Worm (Caenorhabditis elegans) whole organism, L1 larva: ENCODE measurements around the gene srg-13.

Experiments used
- C16A3.4 ChIP-seq: fragments of 150-350 bp; optimal IDR thresholded peaks from 2 replicates; lab custom pipeline; 2014; ENCODE audit warnings: missing biosample characterization, missing genetic modification characterization
- C34B4.2 ChIP-seq: sonication (generic microtip); optimal IDR thresholded peaks from 2 replicates; lab custom pipeline; 2017; ENCODE audit warnings: mild to moderate bottlenecking, missing genetic modification characterization, missing compliant biosample characterization
- F16B12.6 ChIP-seq: fragments of 150-350 bp; optimal IDR thresholded peaks from 2 replicates; lab custom pipeline; 2014; ENCODE audit warnings: missing biosample characterization, missing genetic modification characterization
- aha-1 ChIP-seq: fragments of 150-350 bp; optimal IDR thresholded peaks from 2 replicates; lab custom pipeline; 2014; ENCODE audit warnings: missing biosample characterization, missing genetic modification characterization
- aly-2 ChIP-seq: fragments of 150-350 bp; optimal IDR thresholded peaks from 2 replicates; lab custom pipeline; 2014; ENCODE audit warnings: missing biosample characterization, missing genetic modification characterization
- ama-1 ChIP-seq: fragments of 150-350 bp; optimal IDR thresholded peaks from 2 replicates; lab custom pipeline; 2014
- ceh-63 ChIP-seq: fragments of 200-800 bp; sonication (Bioruptor generic); optimal IDR thresholded peaks from 2 replicates; lab custom pipeline; 2018; ENCODE audit warnings: mild to moderate bottlenecking, missing genetic modification characterization, missing compliant biosample characterization
- ceh-82 ChIP-seq, 3 experiments: fragments of 150-350 bp in 1 of 3; sonication (generic microtip) in 2 of 3; optimal IDR thresholded peaks; 2 replicates each; lab custom pipeline; 2014 to 2017; ENCODE audit warnings: missing biosample characterization in 3 of 3, missing genetic modification characterization in 3 of 3
- ceh-88 ChIP-seq: fragments of 200-800 bp; sonication (Bioruptor generic); IDR thresholded peaks from 2 replicates; pipeline ENCODE4 v1.3.6; 2022; ENCODE audit warnings: missing genetic modification characterization, missing compliant biosample characterization
- ceh-90 ChIP-seq: sonication (generic microtip); optimal IDR thresholded peaks from 2 replicates; lab custom pipeline; 2016; ENCODE audit warnings: missing genetic modification characterization, missing compliant biosample characterization
- ces-1 ChIP-seq: fragments of 150-350 bp; optimal IDR thresholded peaks from 2 replicates; lab custom pipeline; 2014; ENCODE audit warnings: missing biosample characterization, missing genetic modification reagents, missing genetic modification characterization
- dpl-1 ChIP-seq, 3 experiments: fragments of 150-350 bp in 2 of 3; sonication (generic microtip) in 1 of 3; optimal IDR thresholded peaks; 2 replicates each; lab custom pipeline; 2014 to 2017; ENCODE audit warnings: missing biosample characterization in 3 of 3, missing genetic modification characterization in 3 of 3, missing genetic modification reagents in 3 of 3
- dsc-1 ChIP-seq: sonication (generic microtip); optimal IDR thresholded peaks from 2 replicates; lab custom pipeline; 2016; ENCODE audit warnings: mild to moderate bottlenecking, missing genetic modification characterization, missing compliant biosample characterization
- efl-1 ChIP-seq, 4 experiments: fragments of 150-350 bp; optimal IDR thresholded peaks in 3 of 4; peaks in 1 of 4; 1 replicate in 1 of 4; 2 replicates in 3 of 4; lab custom pipeline; 2014; ENCODE audit warnings: missing biosample characterization in 2 of 4, missing genetic modification characterization in 2 of 4, missing genetic modification reagents in 2 of 4
- efl-3 ChIP-seq: fragments of 200-800 bp; sonication (Bioruptor generic); optimal IDR thresholded peaks from 2 replicates; lab custom pipeline; 2018; ENCODE audit warnings: mild to moderate bottlenecking, missing genetic modification characterization, missing compliant biosample characterization
- egl-27 ChIP-seq, 2 experiments: fragments of 150-350 bp in 1 of 2; sonication (generic microtip); optimal IDR thresholded peaks; 3 replicates each; lab custom pipeline; 2017 to 2018; ENCODE audit warnings: missing biosample characterization in 2 of 2, missing genetic modification characterization in 2 of 2, missing genetic modification reagents in 2 of 2
- elt-2 ChIP-seq: sonication (generic microtip); optimal IDR thresholded peaks from 2 replicates; lab custom pipeline; 2016; ENCODE audit warnings: missing genetic modification characterization, mild to moderate bottlenecking, inconsistent platforms, missing compliant biosample characterization, missing genetic modification reagents
- ets-5 ChIP-seq: fragments of 200-800 bp; sonication (Bioruptor generic); IDR thresholded peaks from 2 replicates; pipeline ENCODE4 v1.3.6; 2022; ENCODE audit warnings: missing genetic modification characterization, missing compliant biosample characterization
- fkh-4 ChIP-seq: sonication (generic microtip); optimal IDR thresholded peaks from 2 replicates; lab custom pipeline; 2016; ENCODE audit warnings: missing compliant biosample characterization, missing genetic modification characterization, borderline replicate concordance
- grh-1 ChIP-seq: fragments of 200-800 bp; sonication (Bioruptor generic); IDR thresholded peaks from 2 replicates; pipeline ENCODE4 v1.3.6; 2022; ENCODE audit warnings: missing genetic modification reagents, missing genetic modification characterization, missing compliant biosample characterization
- hlh-17 ChIP-seq: fragments of 200-800 bp; sonication (Bioruptor generic); optimal IDR thresholded peaks from 2 replicates; lab custom pipeline; 2018; ENCODE audit warnings: missing genetic modification characterization, mild to moderate bottlenecking, missing compliant biosample characterization, moderate library complexity, borderline replicate concordance
- hlh-4 ChIP-seq: sonication (generic microtip); optimal IDR thresholded peaks from 2 replicates; lab custom pipeline; 2016; ENCODE audit warnings: mild to moderate bottlenecking, missing genetic modification characterization, missing compliant biosample characterization
- lin-15B ChIP-seq: fragments of 150-350 bp; sonication (generic microtip); optimal IDR thresholded peaks from 3 replicates; lab custom pipeline; 2014; ENCODE audit warnings: missing biosample characterization, missing genetic modification characterization
- lin-35 ChIP-seq, 2 experiments: fragments of 150-350 bp; optimal IDR thresholded peaks; 2 replicates each; lab custom pipeline; 2014; ENCODE audit warnings: missing biosample characterization in 2 of 2, missing genetic modification characterization in 2 of 2, missing genetic modification reagents in 2 of 2
- lin-39 ChIP-seq: fragments of 150-350 bp; optimal IDR thresholded peaks from 2 replicates; lab custom pipeline; 2014; ENCODE audit warnings: missing biosample characterization, missing genetic modification reagents, missing genetic modification characterization
- lsy-2 ChIP-seq, 2 experiments: fragments of 150-350 bp; optimal IDR thresholded peaks; 2 replicates each; lab custom pipeline; 2014; ENCODE audit warnings: missing biosample characterization in 2 of 2, missing genetic modification characterization in 2 of 2
- mab-9 ChIP-seq: fragments of 200-800 bp; sonication (Bioruptor generic); IDR thresholded peaks from 2 replicates; pipeline ENCODE4 v1.3.6; 2022; ENCODE audit warnings: missing genetic modification reagents, missing genetic modification characterization, missing compliant biosample characterization
- mef-2 ChIP-seq: fragments of 150-350 bp; optimal IDR thresholded peaks from 2 replicates; lab custom pipeline; 2014; ENCODE audit warnings: missing biosample characterization, missing genetic modification characterization
- mep-1 ChIP-seq: fragments of 150-350 bp; optimal IDR thresholded peaks from 2 replicates; lab custom pipeline; 2014; ENCODE audit warnings: missing biosample characterization, missing genetic modification characterization
- nhr-12 ChIP-seq: sonication (generic microtip); optimal IDR thresholded peaks from 2 replicates; lab custom pipeline; 2017; ENCODE audit warnings: missing biosample characterization, missing genetic modification characterization
- nhr-19 ChIP-seq: fragments of 200-800 bp; sonication (Bioruptor generic); conservative IDR thresholded peaks from 2 replicates; pipeline ENCODE4 v1.3.6; 2022; ENCODE audit warnings: missing genetic modification characterization, missing compliant biosample characterization
- nhr-20 ChIP-seq: sonication (generic microtip); optimal IDR thresholded peaks from 2 replicates; lab custom pipeline; 2016; ENCODE audit warnings: mild to moderate bottlenecking, missing genetic modification characterization, missing compliant biosample characterization
- nhr-237 ChIP-seq: fragments of 150-350 bp; optimal IDR thresholded peaks from 2 replicates; lab custom pipeline; 2014; ENCODE audit warnings: missing biosample characterization, missing genetic modification characterization
- nhr-47 ChIP-seq: sonication (generic microtip); optimal IDR thresholded peaks from 2 replicates; lab custom pipeline; 2016; ENCODE audit warnings: mild to moderate bottlenecking, missing genetic modification characterization, moderate library complexity, missing compliant biosample characterization
- nhr-77 ChIP-seq: fragments of 150-350 bp; optimal IDR thresholded peaks from 2 replicates; lab custom pipeline; 2014; ENCODE audit warnings: missing biosample characterization, missing genetic modification characterization
- nhr-84 ChIP-seq: sonication (generic microtip); optimal IDR thresholded peaks from 2 replicates; lab custom pipeline; 2017; ENCODE audit warnings: missing biosample characterization, missing genetic modification characterization
- nhr-85 ChIP-seq: sonication (generic microtip); peaks from one replicate; lab custom pipeline; 2016; ENCODE audit warnings: missing genetic modification characterization, inconsistent platforms, missing compliant biosample characterization
- nhr-90 ChIP-seq: sonication (generic microtip); optimal IDR thresholded peaks from 2 replicates; lab custom pipeline; 2016; ENCODE audit warnings: mild to moderate bottlenecking, missing genetic modification characterization, missing compliant biosample characterization; ENCODE audit not compliant: poor library complexity
- rnt-1 ChIP-seq: sonication (generic microtip); optimal IDR thresholded peaks from 2 replicates; lab custom pipeline; 2016; ENCODE audit warnings: mild to moderate bottlenecking, missing genetic modification characterization, moderate library complexity, missing compliant biosample characterization
- skn-1 ChIP-seq: fragments of 150-350 bp; optimal IDR thresholded peaks from 2 replicates; lab custom pipeline; 2014; ENCODE audit warnings: missing biosample characterization, missing genetic modification characterization
- snpc-4 ChIP-seq: fragments of 150-350 bp; optimal IDR thresholded peaks from 2 replicates; lab custom pipeline; 2014; ENCODE audit warnings: missing biosample characterization, missing genetic modification characterization
- snu-23 ChIP-seq: sonication (generic microtip); optimal IDR thresholded peaks from 2 replicates; lab custom pipeline; 2016; ENCODE audit warnings: missing genetic modification characterization, missing compliant biosample characterization
- sox-4 ChIP-seq: sonication (generic microtip); optimal IDR thresholded peaks from 2 replicates; lab custom pipeline; 2016; ENCODE audit warnings: missing genetic modification characterization, missing compliant biosample characterization
- sptf-1 ChIP-seq: fragments of 150-350 bp; optimal IDR thresholded peaks from 2 replicates; lab custom pipeline; 2014; ENCODE audit warnings: missing biosample characterization, missing genetic modification characterization
- sup-37 ChIP-seq: fragments of 200-800 bp; sonication (Bioruptor generic); optimal IDR thresholded peaks from 2 replicates; lab custom pipeline; 2018; ENCODE audit warnings: mild to moderate bottlenecking, missing genetic modification characterization, missing compliant biosample characterization
- swsn-7 ChIP-seq: sonication (generic microtip); optimal IDR thresholded peaks from 2 replicates; lab custom pipeline; 2016; ENCODE audit warnings: missing genetic modification characterization, missing compliant biosample characterization
- tbx-2 ChIP-seq: sonication (generic microtip); optimal IDR thresholded peaks from 2 replicates; lab custom pipeline; 2016; ENCODE audit warnings: missing genetic modification characterization, missing compliant biosample characterization
- tlp-1 ChIP-seq: fragments of 150-350 bp; optimal IDR thresholded peaks from 2 replicates; lab custom pipeline; 2014; ENCODE audit warnings: missing biosample characterization, missing genetic modification characterization
- unc-130 ChIP-seq: fragments of 150-350 bp; optimal IDR thresholded peaks from 2 replicates; lab custom pipeline; 2017; ENCODE audit warnings: missing biosample characterization, missing genetic modification characterization, inconsistent platforms
- unc-98 ChIP-seq: fragments of 200-800 bp; sonication (Bioruptor generic); IDR thresholded peaks from 2 replicates; pipeline ENCODE4 v1.3.6; 2022; ENCODE audit warnings: missing genetic modification characterization, missing compliant biosample characterization
- zip-4 ChIP-seq: fragments of 200-800 bp; sonication (Bioruptor generic); optimal IDR thresholded peaks from 2 replicates; lab custom pipeline; 2018; ENCODE audit warnings: mild to moderate bottlenecking, missing genetic modification characterization, moderate library complexity, missing compliant biosample characterization
- ztf-11 ChIP-seq, 2 experiments: sonication (generic microtip); optimal IDR thresholded peaks; 2 replicates each; lab custom pipeline; 2016 to 2017; ENCODE audit warnings: missing genetic modification characterization in 2 of 2, missing biosample characterization in 1 of 2, missing compliant biosample characterization in 1 of 2
- ztf-4 ChIP-seq: fragments of 150-350 bp; optimal IDR thresholded peaks from 2 replicates; lab custom pipeline; 2014; ENCODE audit warnings: missing biosample characterization, missing genetic modification characterization

srg-13 gene

DNA sequence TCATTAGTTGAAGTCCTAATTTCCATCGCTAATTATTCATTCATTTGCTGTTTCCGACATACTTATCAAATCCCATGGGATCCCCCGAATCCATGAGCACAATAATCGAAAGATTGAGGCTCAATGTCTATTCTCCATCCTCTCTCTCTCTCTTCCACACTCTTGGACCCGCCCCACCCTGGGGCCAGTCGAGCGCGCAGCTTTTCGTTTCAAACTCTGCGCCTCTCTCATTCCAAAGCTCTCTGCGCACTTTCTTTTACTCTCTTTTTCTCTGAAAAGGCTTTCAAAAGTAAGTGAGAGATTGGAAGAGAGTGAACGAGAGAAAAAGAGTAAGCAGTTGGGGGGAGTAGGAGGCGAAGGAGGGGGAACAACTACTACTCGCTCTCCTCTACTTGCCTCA lies 49.7 kb downstream of the srg-13 start, which contains the start of gene acy-1 (continued):
- peak; percentile 60 to 86 (median 68) for TF ChIP-seq ceh-82 (tag; optimal IDR thresholded peaks at IDR 0.05; lab: Kevin White, UChicago)
- peak; percentile 58 for TF ChIP-seq nhr-20 (tag; lab: Kevin White, UChicago)
- TF ChIP-seq aly-2 (tag; lab: Kevin White, UChicago) = no peak
- TF ChIP-seq swsn-7 (tag; lab: Kevin White, UChicago) = peak; percentile 84
- peak; percentile 46; the same call in 1 of the 2 replicates for TF ChIP-seq unc-98
- peak; percentile 85 to 88 for TF ChIP-seq efl-1 (optimal IDR thresholded peaks at IDR 0.05; lab: Kevin White, UChicago)
- peak; percentile 76 to 95 for TF ChIP-seq efl-1 (GFP tag; optimal IDR thresholded peaks at IDR 0.05 in 1 of 2; lab: Kevin White, UChicago)
- TF ChIP-seq ceh-88 (GFP tag; lab: Robert Waterston, UW) = no peak
- peak; percentile 48 for TF ChIP-seq lin-15B (tag; lab: Kevin White, UChicago)
- no peak for TF ChIP-seq ztf-4
- no peak for TF ChIP-seq ces-1 (GFP tag; lab: Kevin White, UChicago)
- peak; percentile 69 for TF ChIP-seq nhr-77
- no peak for TF ChIP-seq nhr-90 (tag; lab: Kevin White, UChicago)
- TF ChIP-seq nhr-12 (tag; lab: Kevin White, UChicago) = no peak
- peak; percentile 58 to 75 (median 67) for TF ChIP-seq dpl-1 (GFP tag; optimal IDR thresholded peaks at IDR 0.05; lab: Kevin White, UChicago)
- TF ChIP-seq skn-1 (tag; lab: Kevin White, UChicago) = peak; percentile 75
- TF ChIP-seq ceh-90 = no peak
- TF ChIP-seq snpc-4 = peak; percentile 43
- TF ChIP-seq lin-39 (tag; lab: Kevin White, UChicago) = peak; percentile 46
- TF ChIP-seq snu-23 (GFP tag; lab: Kevin White, UChicago) = peak; percentile 79
- no peak for TF ChIP-seq ama-1 (lab: Kevin White, UChicago)
- peak; percentile 27; the same call in 1 of the 2 replicates for TF ChIP-seq mab-9 (GFP tag; lab: Robert Waterston, UW)
- peak; percentile 20 for TF ChIP-seq sox-4 (tag; lab: Kevin White, UChicago)
- TF ChIP-seq sup-37 (GFP tag; lab: Kevin White, UChicago) = no peak
- no peak for TF ChIP-seq C34B4.2 (tag; lab: Kevin White, UChicago)
- no peak for TF ChIP-seq mef-2 (tag; lab: Kevin White, UChicago)
- TF ChIP-seq nhr-85 (tag; lab: Kevin White, UChicago) = peak; percentile 62
- peak in 1 of 2 experiments; percentile 40 for TF ChIP-seq egl-27 (tag; optimal IDR thresholded peaks at IDR 0.05; lab: Kevin White, UChicago)
- peak; percentile 73 for TF ChIP-seq nhr-19 (GFP tag; lab: Robert Waterston, UW)
- TF ChIP-seq ztf-11 (tag; optimal IDR thresholded peaks at IDR 0.05; lab: Kevin White, UChicago) = peak in 1 of 2 experiments; percentile 13
- no peak for TF ChIP-seq hlh-4 (tag; lab: Kevin White, UChicago)
- no peak for TF ChIP-seq aha-1 (tag; lab: Kevin White, UChicago)
- TF ChIP-seq C16A3.4 (tag; lab: Kevin White, UChicago) = peak; percentile 35
- peak; percentile 87 for TF ChIP-seq rnt-1 (tag; lab: Kevin White, UChicago)
- TF ChIP-seq hlh-17 = no peak
- peak; percentile 46 for TF ChIP-seq nhr-237 (tag; lab: Kevin White, UChicago)
- no peak for TF ChIP-seq elt-2 (tag; lab: Kevin White, UChicago)
- no peak for TF ChIP-seq efl-3 (GFP tag; lab: Kevin White, UChicago)
- TF ChIP-seq grh-1 (GFP tag; lab: Robert Waterston, UW) = no peak
- TF ChIP-seq dsc-1 (tag; lab: Kevin White, UChicago) = peak; percentile 71
- TF ChIP-seq nhr-47 (tag; lab: Kevin White, UChicago) = peak; percentile 79
- no peak for TF ChIP-seq nhr-84
- TF ChIP-seq zip-4 (GFP tag; lab: Kevin White, UChicago) = no peak
- TF ChIP-seq unc-130 (tag; lab: Kevin White, UChicago) = peak; percentile 34
- no peak for TF ChIP-seq tlp-1
- TF ChIP-seq ets-5 = no peak
- peak; percentile 73 for TF ChIP-seq tbx-2 (tag; lab: Kevin White, UChicago)
- peak; percentile 82 to 88 for TF ChIP-seq lsy-2 (tag; optimal IDR thresholded peaks at IDR 0.05; lab: Kevin White, UChicago)
- TF ChIP-seq lin-35 (GFP tag; optimal IDR thresholded peaks at IDR 0.05; lab: Kevin White, UChicago) = peak; percentile 50 to 76
- no peak for TF ChIP-seq fkh-4
- no peak for TF ChIP-seq ceh-63 (GFP tag; lab: Kevin White, UChicago)
- TF ChIP-seq F16B12.6 (tag; lab: Kevin White, UChicago) = peak; percentile 25
- peak; percentile 79 for TF ChIP-seq mep-1
- no peak for TF ChIP-seq sptf-1 (tag; lab: Kevin White, UChicago)
